Fruit fly (Drosophila melanogaster) whole organism, embryonic: ENCODE data around the gene CG6178.

Source experiments
- Aef1 ChIP-seq: fragments of 200-800 bp; sonication (Bioruptor generic); IDR thresholded peaks from 3 replicates; pipeline ENCODE4 v1.3.6; 2022; ENCODE audit warnings: missing biosample characterization, missing genetic modification characterization
- Bgb ChIP-seq: fragments of 200-800 bp; sonication (Bioruptor generic); IDR thresholded peaks from 2 replicates; pipeline ENCODE4 v1.3.6; 2022; ENCODE audit warnings: missing biosample characterization, missing genetic modification characterization; ENCODE audit not compliant: partially characterized antibody
- C15 ChIP-seq: fragments of 200-800 bp; sonication (Bioruptor generic); IDR thresholded peaks from 3 replicates; pipeline ENCODE4 v1.3.6; 2022; ENCODE audit warnings: missing biosample characterization, missing genetic modification characterization
- CG1024 ChIP-seq: fragments of 200-800 bp; sonication (Bioruptor generic); IDR thresholded peaks from 2 replicates; pipeline ENCODE4 v1.3.6; 2022; ENCODE audit warnings: missing biosample characterization, missing genetic modification characterization
- CG11504 ChIP-seq: fragments of 200-800 bp; sonication (Bioruptor generic); optimal IDR thresholded peaks from 3 replicates; lab custom pipeline; 2019; ENCODE audit warnings: missing biosample characterization, mild to moderate bottlenecking, missing genetic modification characterization, moderate library complexity
- CG11723 ChIP-seq: fragments of 200-800 bp; sonication (Bioruptor generic); optimal IDR thresholded peaks from 2 replicates; lab custom pipeline; 2017; ENCODE audit warnings: missing biosample characterization, mild to moderate bottlenecking, missing genetic modification characterization
- CG12659 ChIP-seq: fragments of 200-800 bp; sonication (Bioruptor generic); optimal IDR thresholded peaks from 3 replicates; lab custom pipeline; 2017; ENCODE audit warnings: mild to moderate bottlenecking, missing biosample characterization, missing genetic modification reagents, missing genetic modification characterization
- CG15696 ChIP-seq: fragments of 200-800 bp; sonication (Bioruptor generic); optimal IDR thresholded peaks from 2 replicates; lab custom pipeline; 2019; ENCODE audit warnings: missing biosample characterization, mild to moderate bottlenecking, missing genetic modification characterization, moderate library complexity
- CG16813 ChIP-seq: fragments of 200-800 bp; sonication (Bioruptor generic); IDR thresholded peaks from 3 replicates; pipeline ENCODE4 v1.3.6; 2022; ENCODE audit warnings: missing biosample characterization, missing genetic modification characterization; ENCODE audit not compliant: partially characterized antibody
- CG18011 ChIP-seq: fragments of 200-800 bp; sonication (Bioruptor generic); optimal IDR thresholded peaks from 2 replicates; lab custom pipeline; 2017; ENCODE audit warnings: missing biosample characterization, missing genetic modification characterization, mild to moderate bottlenecking, moderate library complexity, missing genotype
- CG2120 ChIP-seq: fragments of 200-800 bp; sonication (Bioruptor generic); optimal IDR thresholded peaks from 3 replicates; lab custom pipeline; 2016; ENCODE audit warnings: missing biosample characterization, missing genetic modification characterization
- CG31388 ChIP-seq: fragments of 200-800 bp; sonication (Bioruptor generic); optimal IDR thresholded peaks from 2 replicates; lab custom pipeline; 2016; ENCODE audit warnings: missing biosample characterization, missing genetic modification characterization
- CG34422 ChIP-seq: fragments of 200-800 bp; sonication (Bioruptor generic); IDR thresholded peaks from 3 replicates; pipeline ENCODE4 v1.3.6; 2022; ENCODE audit warnings: missing biosample characterization, missing genetic modification characterization
- CG6765 ChIP-seq: fragments of 200-800 bp; sonication (Bioruptor generic); optimal IDR thresholded peaks from 3 replicates; lab custom pipeline; 2017; ENCODE audit warnings: missing biosample characterization, mild to moderate bottlenecking, missing genetic modification characterization
- Deaf1 ChIP-seq: fragments of 200-800 bp; optimal IDR thresholded peaks from 3 replicates; lab custom pipeline; 2019; ENCODE audit warnings: missing biosample characterization, mild to moderate bottlenecking, missing genetic modification characterization, moderate library complexity
- Dfd ChIP-seq, 2 experiments: fragments of >200 bp; optimal IDR thresholded peaks; 2 replicates each; lab custom pipeline; 2017; ENCODE audit warnings: missing biosample characterization in 2 of 2, missing genetic modification characterization in 2 of 2
- ERR ChIP-seq: fragments of 200-800 bp; sonication (Bioruptor generic); optimal IDR thresholded peaks from 2 replicates; lab custom pipeline; 2016; ENCODE audit warnings: missing biosample characterization, missing genetic modification characterization
- H15 ChIP-seq: fragments of 200-800 bp; sonication (Bioruptor generic); IDR thresholded peaks from 3 replicates; pipeline ENCODE4 v1.3.6; 2022; ENCODE audit warnings: missing biosample characterization, missing genetic modification characterization
- HLH4C ChIP-seq: fragments of 200-800 bp; sonication (Bioruptor generic); IDR thresholded peaks from 3 replicates; pipeline ENCODE4 v1.3.6; 2022; ENCODE audit warnings: missing biosample characterization, missing genetic modification characterization; ENCODE audit not compliant: partially characterized antibody
- Hand ChIP-seq: fragments of 200-800 bp; sonication (Bioruptor generic); optimal IDR thresholded peaks from 2 replicates; lab custom pipeline; 2017; ENCODE audit warnings: mild to moderate bottlenecking, missing biosample characterization, missing genetic modification reagents, missing genetic modification characterization
- Hr39 ChIP-seq: fragments of >200 bp; optimal IDR thresholded peaks from 2 replicates; lab custom pipeline; 2017
- Meics ChIP-seq: fragments of 200-800 bp; sonication (Bioruptor generic); optimal IDR thresholded peaks from 2 replicates; lab custom pipeline; 2017; ENCODE audit warnings: missing biosample characterization, mild to moderate bottlenecking, missing genetic modification characterization
- Mrtf ChIP-seq: fragments of 200-800 bp; sonication (Bioruptor generic); IDR thresholded peaks from 3 replicates; pipeline ENCODE4 v1.3.6; 2022; ENCODE audit warnings: missing biosample characterization, missing genetic modification characterization
- Myb ChIP-seq: fragments of 200-800 bp; sonication (Bioruptor generic); optimal IDR thresholded peaks from 2 replicates; lab custom pipeline; 2016; ENCODE audit warnings: missing biosample characterization, missing genetic modification characterization
- Sox102F ChIP-seq: fragments of 200-800 bp; sonication (Bioruptor generic); optimal IDR thresholded peaks from 2 replicates; lab custom pipeline; 2018; ENCODE audit warnings: missing biosample characterization, mild to moderate bottlenecking, missing genetic modification characterization, moderate library complexity
- Spps ChIP-seq: fragments of 200-800 bp; sonication (Bioruptor generic); optimal IDR thresholded peaks from 2 replicates; lab custom pipeline; 2018; ENCODE audit warnings: missing biosample characterization, mild to moderate bottlenecking, missing genetic modification characterization
- Sry-δ ChIP-seq: fragments of 200-800 bp; sonication (Bioruptor generic); optimal IDR thresholded peaks from 2 replicates; lab custom pipeline; 2016; ENCODE audit warnings: missing biosample characterization, missing genetic modification characterization
- Usf ChIP-seq: fragments of 200-800 bp; sonication (Bioruptor generic); optimal IDR thresholded peaks from 2 replicates; lab custom pipeline; 2017; ENCODE audit warnings: missing genotype, missing biosample characterization, missing genetic modification characterization
- al ChIP-seq: fragments of 200-800 bp; sonication (Bioruptor generic); IDR thresholded peaks from 2 replicates; pipeline ENCODE4 v1.3.6; 2022; ENCODE audit warnings: missing biosample characterization, missing genetic modification characterization
- ato ChIP-seq: fragments of 200-800 bp; sonication (Bioruptor generic); IDR thresholded peaks from 2 replicates; pipeline ENCODE4 v1.3.6; 2022; ENCODE audit warnings: missing biosample characterization, missing genetic modification characterization; ENCODE audit not compliant: partially characterized antibody
- bcd ChIP-seq: fragments of 200-800 bp; sonication (Bioruptor generic); optimal IDR thresholded peaks from 2 replicates; lab custom pipeline; 2017; ENCODE audit warnings: missing biosample characterization, mild to moderate bottlenecking, missing genetic modification characterization
- bigmax ChIP-seq: fragments of 200-800 bp; sonication (Bioruptor generic); optimal IDR thresholded peaks from 2 replicates; lab custom pipeline; 2018; ENCODE audit warnings: missing biosample characterization, mild to moderate bottlenecking, missing genetic modification characterization
- br ChIP-seq: fragments of >200 bp; optimal IDR thresholded peaks from 2 replicates; lab custom pipeline; 2017
- ci ChIP-seq: fragments of 200-800 bp; sonication (Bioruptor generic); IDR thresholded peaks from 3 replicates; pipeline ENCODE4 v1.3.6; 2022; ENCODE audit warnings: missing biosample characterization, missing genetic modification characterization
- fd96Cb ChIP-seq: fragments of 200-800 bp; sonication (Bioruptor generic); optimal IDR thresholded peaks from 2 replicates; lab custom pipeline; 2018; ENCODE audit warnings: missing biosample characterization, mild to moderate bottlenecking, missing genetic modification characterization, moderate library complexity
- gcm ChIP-seq: fragments of 200-800 bp; sonication (Bioruptor generic); optimal IDR thresholded peaks from 2 replicates; lab custom pipeline; 2019; ENCODE audit warnings: missing biosample characterization, mild to moderate bottlenecking, missing genetic modification characterization, moderate library complexity
- gro ChIP-seq: fragments of 200-800 bp; sonication (Bioruptor generic); optimal IDR thresholded peaks from 2 replicates; lab custom pipeline; 2016; ENCODE audit warnings: missing biosample characterization, missing genetic modification characterization
- gsb-n ChIP-seq: fragments of 200-800 bp; sonication (Bioruptor generic); optimal IDR thresholded peaks from 3 replicates; lab custom pipeline; 2018; ENCODE audit warnings: missing biosample characterization, mild to moderate bottlenecking, missing genetic modification characterization
- hb ChIP-seq: fragments of 200-800 bp; sonication (Bioruptor generic); IDR thresholded peaks from 3 replicates; pipeline ENCODE4 v1.3.6; 2022; ENCODE audit warnings: missing biosample characterization, missing genetic modification characterization; ENCODE audit not compliant: partially characterized antibody
- hbn ChIP-seq: fragments of 200-800 bp; sonication (Bioruptor generic); IDR thresholded peaks from 2 replicates; pipeline ENCODE4 v1.3.6; 2022; ENCODE audit warnings: missing biosample characterization, missing genetic modification characterization; ENCODE audit not compliant: partially characterized antibody
- hth ChIP-seq: fragments of >200 bp; optimal IDR thresholded peaks from 2 replicates; lab custom pipeline; 2017; ENCODE audit warnings: inconsistent platforms
- pb ChIP-seq: fragments of 200-800 bp; sonication (Bioruptor generic); optimal IDR thresholded peaks from 3 replicates; lab custom pipeline; 2016; ENCODE audit warnings: missing biosample characterization, missing genetic modification characterization
- peb ChIP-seq: fragments of 200-800 bp; sonication (Bioruptor generic); IDR thresholded peaks from 2 replicates; pipeline ENCODE4 v1.3.6; 2022; ENCODE audit warnings: missing biosample characterization, missing genetic modification characterization
- pita ChIP-seq: fragments of 200-800 bp; sonication (Bioruptor generic); optimal IDR thresholded peaks from 2 replicates; lab custom pipeline; 2017; ENCODE audit warnings: missing biosample characterization, mild to moderate bottlenecking, missing genetic modification characterization
- prd ChIP-seq, 3 experiments: fragments of >200 bp in 2 of 3; fragments of 200-800 bp in 1 of 3; sonication (Bioruptor generic) in 1 of 3; optimal IDR thresholded peaks in 2 of 3; IDR thresholded peaks in 1 of 3; 2 replicates in 2 of 3; 3 replicates in 1 of 3; pipeline versions ENCODE4 v1.3.6 to Lab custom; 2017 to 2022; ENCODE audit warnings: missing biosample characterization in 1 of 3, missing genetic modification characterization in 1 of 3
- so ChIP-seq: fragments of 200-800 bp; sonication (Bioruptor generic); IDR thresholded peaks from 3 replicates; pipeline ENCODE4 v1.3.6; 2022; ENCODE audit warnings: missing biosample characterization, missing genetic modification characterization
- tap ChIP-seq: fragments of 200-800 bp; optimal IDR thresholded peaks from 3 replicates; lab custom pipeline; 2019; ENCODE audit warnings: missing biosample characterization, mild to moderate bottlenecking, missing genetic modification characterization, moderate library complexity
- tio ChIP-seq: fragments of 200-800 bp; sonication (Bioruptor generic); optimal IDR thresholded peaks from 2 replicates; lab custom pipeline; 2017; ENCODE audit warnings: missing biosample characterization, missing genetic modification characterization, inconsistent platforms
- tup ChIP-seq: fragments of 200-800 bp; sonication (Bioruptor generic); optimal IDR thresholded peaks from 2 replicates; lab custom pipeline; 2016; ENCODE audit warnings: missing biosample characterization, mild to moderate bottlenecking, missing genetic modification characterization, moderate library complexity

The CG6178 gene

DNA sequence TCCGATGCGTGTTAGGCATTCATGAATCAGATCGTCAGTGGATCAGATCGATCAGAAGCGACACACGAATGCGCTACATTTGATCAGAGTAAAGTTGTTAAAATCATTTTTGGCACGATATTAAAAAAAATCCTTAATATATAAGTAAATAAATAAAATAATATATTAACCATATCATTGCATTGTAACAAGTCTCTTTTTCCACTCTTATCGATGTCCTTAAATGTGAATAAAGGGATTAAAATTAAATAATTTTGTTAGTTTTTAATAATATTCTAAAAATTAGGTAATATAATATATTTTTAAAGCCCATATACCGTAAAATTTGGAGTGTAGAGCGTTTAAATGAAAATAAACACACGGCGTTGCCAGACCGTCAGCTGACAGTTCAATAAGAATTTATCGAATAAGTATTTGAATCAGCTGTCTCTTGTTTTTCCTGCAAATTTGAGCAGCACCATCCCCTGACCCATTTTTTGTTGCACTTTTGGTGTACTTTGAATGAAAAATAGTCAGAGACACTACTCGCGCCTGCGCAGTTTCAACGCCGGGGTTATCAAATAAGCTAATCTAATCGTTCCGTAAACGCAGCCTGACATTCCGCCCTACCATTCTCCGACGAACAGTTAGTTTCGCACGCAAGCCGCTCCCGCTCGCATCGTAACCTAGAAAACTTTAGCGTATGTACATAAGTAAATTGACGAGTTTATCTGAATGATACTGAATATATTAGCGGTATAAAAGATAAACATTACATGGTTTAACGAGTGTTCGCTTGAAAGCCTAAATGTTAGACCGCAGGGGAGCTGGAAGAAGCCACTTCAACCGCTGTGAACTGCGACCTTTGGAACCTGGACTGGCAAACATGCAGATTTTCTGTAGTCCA lies at the start of gene CG6178, which contains the start of gene p38a (continued):
- TF ChIP-seq Usf (GFP tag; lab: Kevin White, UChicago), result peak; percentile 97
- TF ChIP-seq gsb-n, result peak; percentile 96
- peak; percentile 82 for TF ChIP-seq bigmax (GFP tag; lab: Kevin White, UChicago)
- TF ChIP-seq C15 (GFP tag; lab: Robert Waterston, UW), result peak; percentile 95
- TF ChIP-seq ato (GFP tag; lab: Robert Waterston, UW), result no peak
- TF ChIP-seq CG1024 (GFP tag; lab: Robert Waterston, UW), result peak; percentile 83
- peak; percentile 96 for TF ChIP-seq CG34422
- peak; percentile 43 for TF ChIP-seq gro (GFP tag; lab: Kevin White, UChicago)
- peak; percentile 91 for TF ChIP-seq CG11723 (GFP tag; lab: Kevin White, UChicago)
- peak; percentile 92 for TF ChIP-seq Spps (tag; lab: Kevin White, UChicago)
- TF ChIP-seq Bgb (GFP tag; lab: Robert Waterston, UW), result peak; percentile 8; the same call in 1 of the 2 replicates
- no peak for TF ChIP-seq br (lab: Kevin White, UChicago)
- peak; percentile 87 for TF ChIP-seq peb (GFP tag; lab: Robert Waterston, UW)
- no peak for TF ChIP-seq hb (GFP tag; lab: Robert Waterston, UW)
- no peak for TF ChIP-seq ERR (GFP tag; lab: Kevin White, UChicago)
- no peak for TF ChIP-seq pb (GFP tag; lab: Kevin White, UChicago)
- TF ChIP-seq bcd (GFP tag; lab: Kevin White, UChicago), result peak; percentile 98
- no peak for TF ChIP-seq CG16813 (GFP tag; lab: Robert Waterston, UW)
- TF ChIP-seq fd96Cb (tag; lab: Kevin White, UChicago), result peak; percentile 98
- TF ChIP-seq CG18011 (GFP tag; lab: Kevin White, UChicago), result peak; percentile 78
- TF ChIP-seq Mrtf (GFP tag; lab: Robert Waterston, UW), result peak; percentile 95
- TF ChIP-seq CG15696 (tag; lab: Kevin White, UChicago), result peak; percentile 92
- TF ChIP-seq tio (GFP tag; lab: Kevin White, UChicago), result peak; percentile 92
- peak; percentile 93 for TF ChIP-seq H15 (GFP tag; lab: Robert Waterston, UW)
- no peak for TF ChIP-seq hbn
- TF ChIP-seq CG31388 (GFP tag; lab: Kevin White, UChicago), result peak; percentile 63
- TF ChIP-seq HLH4C (GFP tag; lab: Robert Waterston, UW), result no peak
- no peak for TF ChIP-seq Dfd (GFP tag; optimal IDR thresholded peaks at IDR 0.05; lab: Kevin White, UChicago)
- peak; percentile 96 for TF ChIP-seq so (GFP tag; lab: Robert Waterston, UW)
- peak; percentile 89 for TF ChIP-seq Deaf1 (tag; lab: Kevin White, UChicago)
- TF ChIP-seq pita (GFP tag; lab: Kevin White, UChicago), result no peak
- peak; percentile 33 for TF ChIP-seq Myb (GFP tag; lab: Kevin White, UChicago)
- TF ChIP-seq CG12659, result peak; percentile 99
- no peak for TF ChIP-seq Hr39
- no peak for TF ChIP-seq prd (optimal IDR thresholded peaks at IDR 0.05; lab: Kevin White, UChicago)
- TF ChIP-seq prd (GFP tag; IDR thresholded peaks at IDR 0.05; lab: Robert Waterston, UW), result peak; percentile 97
- peak; percentile 46 for TF ChIP-seq Sry-δ
- TF ChIP-seq CG6765, result peak; percentile 95
- peak; percentile 95 for TF ChIP-seq Hand (GFP tag; lab: Kevin White, UChicago)
- no peak for TF ChIP-seq tup (GFP tag; lab: Kevin White, UChicago)
- peak; percentile 99 for TF ChIP-seq Sox102F (GFP tag; lab: Kevin White, UChicago)
- TF ChIP-seq tap (tag; lab: Kevin White, UChicago), result peak; percentile 96
- TF ChIP-seq al (GFP tag; lab: Robert Waterston, UW), result peak; percentile 97
- TF ChIP-seq gcm (GFP tag; lab: Kevin White, UChicago), result peak; percentile 98
- TF ChIP-seq hth (lab: Kevin White, UChicago), result no peak
- peak; percentile 98 for TF ChIP-seq CG11504 (tag; lab: Kevin White, UChicago)
- peak; percentile 90 for TF ChIP-seq CG2120 (GFP tag; lab: Kevin White, UChicago)
- TF ChIP-seq Meics (GFP tag; lab: Kevin White, UChicago), result peak; percentile 98
- TF ChIP-seq Aef1 (GFP tag; lab: Robert Waterston, UW), result peak; percentile 97
- peak; percentile 89 for TF ChIP-seq ci
